Worm (Caenorhabditis elegans): ENCODE data around the gene H21P03.10.

ce11 chrIV:11474067-11474466, 26.5 kb upstream of the H21P03.10 start:
- TF ChIP-seq mef-2 (tag; optimal IDR thresholded peaks at IDR 0.05): no peak
- TF ChIP-seq lsy-2 (tag; optimal IDR thresholded peaks at IDR 0.05): peak; percentile 57 to 70
- TF ChIP-seq egl-27 (tag; optimal IDR thresholded peaks at IDR 0.05): no peak
- peak in 1 of 2 experiments; percentile 52 for TF ChIP-seq mdl-1 (tag; optimal IDR thresholded peaks at IDR 0.05)
- no peak for TF ChIP-seq tlp-1 (tag; optimal IDR thresholded peaks at IDR 0.05)
- peak; percentile 45 for TF ChIP-seq lin-13 (GFP tag; optimal IDR thresholded peaks at IDR 0.05)
- peak; percentile 59 for TF ChIP-seq ama-1 (optimal IDR thresholded peaks at IDR 0.05)

Data from whole organism, L1 larva.